Worm (Caenorhabditis elegans) whole organism, late embryonic: ENCODE results near the gene Y38C1AA.12.

Source experiments
- ceh-45 ChIP-seq: fragments of 200-800 bp; sonication (Bioruptor generic); IDR thresholded peaks from 2 replicates; pipeline ENCODE4 v1.3.6; 2022; ENCODE audit warnings: missing genetic modification reagents, missing genetic modification characterization, missing compliant biosample characterization
- ceh-6 ChIP-seq: fragments of 200-800 bp; sonication (Bioruptor generic); optimal IDR thresholded peaks from 2 replicates; lab custom pipeline; 2018; ENCODE audit warnings: mild to moderate bottlenecking, missing genetic modification characterization, missing compliant biosample characterization
- hlh-6 ChIP-seq: sonication (generic microtip); optimal IDR thresholded peaks from 2 replicates; lab custom pipeline; 2016; ENCODE audit warnings: missing genotype, missing genetic modification characterization, missing compliant biosample characterization
- pqm-1 ChIP-seq: sonication (generic microtip); optimal IDR thresholded peaks from 2 replicates; lab custom pipeline; 2016; ENCODE audit warnings: missing genetic modification characterization, missing compliant biosample characterization
- rnt-1 ChIP-seq: sonication (generic microtip); optimal IDR thresholded peaks from 2 replicates; lab custom pipeline; 2016; ENCODE audit warnings: missing genetic modification characterization, missing compliant biosample characterization
- unc-86 ChIP-seq: sonication (generic microtip); optimal IDR thresholded peaks from 2 replicates; lab custom pipeline; 2016; ENCODE audit warnings: missing genetic modification characterization, missing compliant biosample characterization

DNA sequence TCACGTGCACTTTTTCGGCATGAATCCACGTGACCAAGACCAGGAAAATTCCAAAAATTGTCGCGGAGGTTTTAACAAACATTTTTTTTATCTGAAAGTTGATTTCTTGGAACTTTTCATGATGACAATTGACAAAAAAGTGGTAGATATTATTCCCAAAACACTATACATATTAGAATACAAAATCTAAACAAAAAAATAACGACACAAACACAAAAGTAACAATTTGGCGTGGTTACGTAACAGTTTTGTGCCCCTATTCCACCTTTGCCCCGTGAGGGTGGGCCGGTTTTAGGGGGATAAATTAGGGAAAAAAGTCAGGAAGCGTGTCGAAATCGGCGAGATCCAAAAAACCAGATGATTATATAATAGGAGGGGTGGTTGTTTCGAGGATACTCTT is 34.2 kb upstream of the Y38C1AA.12 start, which contains the start of gene gegf-1:
- TF ChIP-seq ceh-45 (GFP tag; lab: Robert Waterston, UW) (no peak), rnt-1 (tag; lab: Kevin White, UChicago) (no peak), pqm-1 (tag; lab: Kevin White, UChicago) (no peak), ceh-6 (GFP tag; lab: Kevin White, UChicago) (no peak), hlh-6 (no peak), unc-86 (no peak)
